Worm (Caenorhabditis elegans): ENCODE data around the gene C17C3.1.
"Not testable (repeated sequence)": the region's sequence is repeated elsewhere in the genome, so short reads cannot be mapped to it uniquely, and the experiment has no call there.

C17C3.1 gene

DNA sequence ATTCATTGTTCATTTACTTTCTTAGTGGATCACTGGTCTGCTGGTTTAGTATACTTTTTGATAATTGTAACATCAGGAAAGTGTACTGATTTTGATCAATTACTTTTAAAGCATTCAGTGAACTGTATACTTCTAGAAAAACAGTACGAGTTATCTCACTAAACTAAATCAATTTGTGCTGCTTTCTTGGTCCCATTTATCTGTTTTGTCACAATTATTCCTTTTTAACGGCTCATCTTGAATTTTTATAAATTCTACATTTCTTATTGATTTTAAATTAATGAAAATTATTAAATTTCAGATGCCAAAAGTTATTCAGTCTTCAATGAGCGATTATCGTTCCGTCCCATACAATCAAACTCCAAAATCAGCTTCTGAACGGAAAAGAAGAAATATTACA is 35.4 kb upstream of the C17C3.1 start, which contains the start of gene hlh-25:
hlh-25 (plus strand) TSS at position 301 of the 400 bp plus-strand sequence.
- not testable (repeated sequence) for TF ChIP-seq aptf-3 (GFP tag; IDR thresholded peaks at IDR 0.05); mel-28 (tag; optimal IDR thresholded peaks at IDR 0.05; ENCODE audit: borderline replicate concordance); ets-4 (GFP tag; optimal IDR thresholded peaks at IDR 0.05)

DNA sequence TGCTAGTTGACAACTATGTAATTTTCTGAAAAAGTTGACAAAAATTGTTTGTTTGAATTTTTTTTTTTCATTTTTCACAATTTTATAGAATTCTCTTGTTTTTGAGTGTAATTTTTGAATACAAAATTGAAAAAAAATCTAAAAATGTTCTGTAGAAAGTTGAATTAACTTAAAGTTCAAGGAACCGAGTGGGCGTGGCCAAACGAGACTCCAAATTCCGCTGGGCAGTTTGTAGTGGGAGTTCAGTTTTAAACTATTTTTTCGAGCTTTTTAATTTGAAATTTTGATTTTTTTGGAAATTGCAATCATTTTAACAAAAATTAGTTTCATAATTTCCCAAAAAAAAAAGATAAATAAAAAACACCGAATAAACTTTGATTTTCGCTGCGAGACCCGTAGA is 33.3 kb upstream of the C17C3.1 start:
- TF ChIP-seq attf-3 (GFP tag; conservative IDR thresholded peaks at IDR 0.05) (peak; percentile 39; the same call in 1 of the 2 replicates), atf-7 (tag; optimal IDR thresholded peaks at IDR 0.05) (no peak)

DNA sequence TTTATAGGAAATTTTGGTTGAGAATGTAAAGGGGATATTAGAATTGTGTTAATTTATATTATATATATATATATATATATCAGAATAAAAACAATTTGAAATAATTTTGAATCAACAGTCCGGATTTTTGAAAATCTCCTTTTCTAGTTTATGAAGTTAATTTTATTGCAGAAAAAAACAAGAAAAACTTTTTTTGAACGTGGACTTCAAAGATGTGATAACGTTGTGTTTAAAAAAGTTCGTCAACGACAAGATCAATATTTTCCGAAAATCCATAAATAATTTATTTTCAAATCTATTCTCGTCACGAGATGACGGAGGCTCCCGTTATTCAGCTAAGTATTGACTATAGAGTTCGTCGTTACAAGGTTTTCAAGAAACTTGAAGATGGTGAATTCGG is 32.8 kb upstream of the C17C3.1 start, which contains the start of gene C17C3.11:
C17C3.11 (plus strand) TSS at position 301 of the 400 bp plus-strand sequence.
- TF ChIP-seq aptf-3 (GFP tag; IDR thresholded peaks at IDR 0.05) (no peak), hlh-12 (tag; optimal IDR thresholded peaks at IDR 0.05) (no peak), F52B5.7 (tag; optimal IDR thresholded peaks at IDR 0.05) (no peak), let-607 (tag; optimal IDR thresholded peaks at IDR 0.05) (no peak), attf-3 (GFP tag; conservative IDR thresholded peaks at IDR 0.05) (no peak), mcd-1 (GFP tag; IDR thresholded peaks at IDR 0.05) (no peak), lsl-1 (GFP tag; optimal IDR thresholded peaks at IDR 0.05) (no peak), attf-5 (GFP tag; optimal IDR thresholded peaks at IDR 0.05) (no peak), lag-1 (GFP tag; IDR thresholded peaks at IDR 0.05) (no peak), xnd-1 (tag; optimal IDR thresholded peaks at IDR 0.05) (no peak), egl-44 (GFP tag; IDR thresholded peaks at IDR 0.05) (no peak), unc-130 (GFP tag; optimal IDR thresholded peaks at IDR 0.05) (no peak), pbrm-1 (GFP tag; IDR thresholded peaks at IDR 0.05) (no peak), nhr-80 (tag; optimal IDR thresholded peaks at IDR 0.05) (no peak), nhr-179 (tag; optimal IDR thresholded peaks at IDR 0.05) (no peak), nfya-1 (tag; optimal IDR thresholded peaks at IDR 0.05; ENCODE audit: borderline replicate concordance, insufficient read depth) (no peak), T07F8.4 (tag; optimal IDR thresholded peaks at IDR 0.05) (no peak), rpc-1 (optimal IDR thresholded peaks at IDR 0.05) (no peak), rpc-1 (tag; optimal IDR thresholded peaks at IDR 0.05) (no peak)

DNA sequence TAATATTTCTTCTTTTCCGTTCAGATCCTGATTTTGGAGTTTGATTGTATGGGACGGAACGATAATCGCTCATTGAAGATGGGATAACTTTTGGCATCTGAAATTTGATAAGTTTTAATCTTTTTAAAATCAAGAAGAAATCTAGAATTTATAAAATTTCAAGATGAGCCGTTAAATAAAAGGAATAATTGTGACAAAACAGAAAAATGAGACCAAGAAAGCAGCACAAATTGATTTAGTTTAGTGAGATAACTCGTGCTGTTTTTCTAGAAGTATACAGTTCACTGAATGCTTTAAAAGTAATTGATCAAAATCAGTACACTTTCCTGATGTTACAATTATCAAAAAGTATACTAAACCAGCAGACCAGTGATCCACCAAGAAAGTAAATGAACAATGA is 30.3 kb upstream of the C17C3.1 start, which contains the start of gene hlh-27:
hlh-27 (minus strand) TSS at position 101 of the 400 bp plus-strand sequence.
- not testable (repeated sequence) for TF ChIP-seq somi-1 (GFP tag; optimal IDR thresholded peaks at IDR 0.05); T07F8.4 (tag; optimal IDR thresholded peaks at IDR 0.05); rcor-1 (GFP tag; IDR thresholded peaks at IDR 0.05)

DNA sequence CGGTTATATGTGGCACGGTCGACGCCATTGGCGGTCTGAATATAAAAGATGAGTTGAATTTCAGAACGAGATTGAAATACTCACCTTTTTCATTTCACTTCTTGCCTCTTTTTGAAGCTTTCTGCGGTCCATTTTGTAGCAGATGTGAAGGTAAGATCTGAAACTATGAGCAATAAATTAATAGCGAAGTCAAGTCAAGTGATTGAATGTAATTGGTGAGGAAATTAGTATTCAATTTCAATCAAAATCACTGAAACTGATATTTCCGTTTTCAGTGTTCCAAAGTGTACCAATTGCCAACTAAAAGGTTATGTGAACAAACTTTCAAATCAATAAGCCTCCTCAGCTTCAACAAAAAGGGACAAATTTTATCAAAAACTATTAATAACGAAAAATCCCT is 28.7 kb upstream of the C17C3.1 start, which contains the start of gene C17C3.24:
C17C3.24 (minus strand) TSS at position 101 of the 400 bp plus-strand sequence.
- TF ChIP-seq Y67H2A.10 (GFP tag; conservative IDR thresholded peaks at IDR 0.05) (no peak), hsf-1 (GFP tag; IDR thresholded peaks at IDR 0.05) (no peak), ceh-58 (GFP tag; IDR thresholded peaks at IDR 0.05) (no peak)

DNA sequence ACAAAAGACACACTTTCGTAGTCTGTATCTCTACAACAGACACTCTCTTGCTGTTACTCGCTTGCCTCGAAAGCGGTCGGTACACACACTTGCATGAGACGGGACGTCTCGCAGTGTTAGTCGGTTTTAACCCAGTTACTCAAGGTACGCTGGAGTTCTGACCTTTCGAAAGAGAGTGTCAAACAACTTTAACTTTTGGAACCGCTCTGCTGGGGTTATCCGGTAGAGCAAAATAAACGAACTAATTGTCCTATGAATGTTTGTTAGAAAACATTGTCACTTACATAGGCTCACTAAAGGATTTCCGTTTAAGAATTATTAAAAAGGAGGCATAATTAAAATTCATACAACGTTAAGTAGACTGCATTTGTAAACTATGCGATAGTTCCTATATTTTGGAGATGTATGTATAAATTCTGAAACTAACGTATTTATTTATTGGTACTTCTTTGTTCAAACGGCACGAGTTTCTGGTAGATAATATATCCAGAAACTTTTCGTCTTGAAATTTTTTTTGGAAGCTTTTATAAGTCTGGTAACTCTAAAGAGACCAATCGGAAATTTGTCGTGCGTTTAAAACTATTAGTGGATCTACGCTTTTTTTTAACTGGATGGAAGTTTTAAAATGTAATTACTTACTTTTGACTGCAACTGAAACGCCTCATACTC is 26.8 kb upstream of the C17C3.1 start:
- peak; percentile 90 for TF ChIP-seq hmg-1.2 (GFP tag; IDR thresholded peaks at IDR 0.05)
- TF ChIP-seq ztf-22 (GFP tag; optimal IDR thresholded peaks at IDR 0.05): peak; percentile 86
- TF ChIP-seq lin-40 (tag; optimal IDR thresholded peaks at IDR 0.05): peak; percentile 99
- TF ChIP-seq athp-1 (tag; optimal IDR thresholded peaks at IDR 0.05): peak; percentile 94
- TF ChIP-seq tlf-1 (GFP tag; optimal IDR thresholded peaks at IDR 0.05): peak; percentile 94
- TF ChIP-seq ceh-91 (GFP tag; IDR thresholded peaks at IDR 0.05): peak; percentile 48; the same call in 1 of the 2 replicates
- TF ChIP-seq F49E8.2 (tag; optimal IDR thresholded peaks at IDR 0.05; ENCODE audit: insufficient read depth): peak; percentile 59
- TF ChIP-seq attf-3 (GFP tag; conservative IDR thresholded peaks at IDR 0.05): peak; percentile 81
- TF ChIP-seq ztf-26 (tag; optimal IDR thresholded peaks at IDR 0.05): peak; percentile 98
- peak; percentile 72 for TF ChIP-seq unc-130 (GFP tag; optimal IDR thresholded peaks at IDR 0.05)
- TF ChIP-seq T07F8.4 (tag; optimal IDR thresholded peaks at IDR 0.05): peak; percentile 82
- TF ChIP-seq C06A6.2 (GFP tag; conservative IDR thresholded peaks at IDR 0.05): peak; percentile 96
- TF ChIP-seq unc-62 (GFP tag; optimal IDR thresholded peaks at IDR 0.05): peak; percentile 23
- peak; percentile 89 for TF ChIP-seq nhr-27 (tag; optimal IDR thresholded peaks at IDR 0.05)
- TF ChIP-seq snpc-1.3 (tag; optimal IDR thresholded peaks at IDR 0.05; ENCODE audit: insufficient read depth): peak; percentile 77
